Fruit fly (Drosophila melanogaster): ENCODE measurements around the gene Actn.

The Actn gene

dm6 chrX:2011288-2012120 lies 30.6 kb downstream of the Actn start:
- TF ChIP-seq pan (optimal IDR thresholded peaks at IDR 0.05) (no peak), Dll (optimal IDR thresholded peaks at IDR 0.05) (no peak), EcR (GFP tag; optimal IDR thresholded peaks at IDR 0.05) (no peak), usp (GFP tag; optimal IDR thresholded peaks at IDR 0.05) (no peak), psq (optimal IDR thresholded peaks at IDR 0.05) (no peak), CG8478 (optimal IDR thresholded peaks at IDR 0.05) (no peak)

dm6 chrX:2010010-2010873 lies 31.9 kb downstream of the Actn start, which contains the start of gene east:
Gene east, plus strand, starts transcription at chrX:2010860.
- TF ChIP-seq usp (GFP tag; optimal IDR thresholded peaks at IDR 0.05) (no peak), Dll (optimal IDR thresholded peaks at IDR 0.05) (peak; percentile 72), psq (optimal IDR thresholded peaks at IDR 0.05) (peak; percentile 15)

dm6 chrX:2009453-2010009 lies 32.6 kb downstream of the Actn start:
- TF ChIP-seq CG8478 (optimal IDR thresholded peaks at IDR 0.05) (no peak), usp (GFP tag; optimal IDR thresholded peaks at IDR 0.05) (no peak), Dll (optimal IDR thresholded peaks at IDR 0.05) (no peak), psq (optimal IDR thresholded peaks at IDR 0.05) (no peak), EcR (GFP tag; optimal IDR thresholded peaks at IDR 0.05) (no peak), pan (optimal IDR thresholded peaks at IDR 0.05) (no peak)

dm6 chrX:2008953-2009452 lies 33.1 kb downstream of the Actn start, which contains the start of gene PIG-K:
Gene PIG-K, minus strand, starts transcription at chrX:2009364.
- TF ChIP-seq pan (optimal IDR thresholded peaks at IDR 0.05) (no peak), usp (GFP tag; optimal IDR thresholded peaks at IDR 0.05) (no peak), CG8478 (optimal IDR thresholded peaks at IDR 0.05) (no peak), EcR (GFP tag; optimal IDR thresholded peaks at IDR 0.05) (no peak)

- TF ChIP-seq CG8478 (optimal IDR thresholded peaks at IDR 0.05) (no peak), psq (optimal IDR thresholded peaks at IDR 0.05) (no peak), EcR (GFP tag; optimal IDR thresholded peaks at IDR 0.05) (no peak), pan (optimal IDR thresholded peaks at IDR 0.05) (no peak), usp (GFP tag; optimal IDR thresholded peaks at IDR 0.05) (no peak), Dll (optimal IDR thresholded peaks at IDR 0.05) (no peak)
These were observed 36.3 kb downstream of the Actn start for dm6 chrX:2005840-2006239.

- TF ChIP-seq psq (optimal IDR thresholded peaks at IDR 0.05) (no peak), Dll (optimal IDR thresholded peaks at IDR 0.05) (no peak), pan (optimal IDR thresholded peaks at IDR 0.05) (no peak), EcR (GFP tag; optimal IDR thresholded peaks at IDR 0.05) (no peak), usp (GFP tag; optimal IDR thresholded peaks at IDR 0.05) (no peak), CG8478 (optimal IDR thresholded peaks at IDR 0.05) (no peak)
These were observed 38.0 kb downstream of the Actn start for dm6 chrX:2004114-2004513.

- TF ChIP-seq Dll (optimal IDR thresholded peaks at IDR 0.05) (no peak), usp (GFP tag; optimal IDR thresholded peaks at IDR 0.05) (no peak), EcR (GFP tag; optimal IDR thresholded peaks at IDR 0.05) (no peak), pan (optimal IDR thresholded peaks at IDR 0.05) (no peak), CG8478 (optimal IDR thresholded peaks at IDR 0.05) (no peak), psq (optimal IDR thresholded peaks at IDR 0.05) (no peak)
These were observed 41.1 kb downstream of the Actn start for dm6 chrX:2001057-2001456.

dm6 chrX:1995653-1996052 lies 46.5 kb downstream of the Actn start:
- no peak for TF ChIP-seq usp (GFP tag; optimal IDR thresholded peaks at IDR 0.05)
- TF ChIP-seq CG8478 (optimal IDR thresholded peaks at IDR 0.05): no peak
- no peak for TF ChIP-seq EcR (GFP tag; optimal IDR thresholded peaks at IDR 0.05)
- TF ChIP-seq Dll (optimal IDR thresholded peaks at IDR 0.05): no peak
- TF ChIP-seq pan (optimal IDR thresholded peaks at IDR 0.05): no peak
- TF ChIP-seq psq (optimal IDR thresholded peaks at IDR 0.05): no peak

dm6 chrX:1994184-1994583 lies 47.9 kb downstream of the Actn start:
- no peak for TF ChIP-seq EcR (GFP tag; optimal IDR thresholded peaks at IDR 0.05)
- TF ChIP-seq psq (optimal IDR thresholded peaks at IDR 0.05): no peak
- TF ChIP-seq pan (optimal IDR thresholded peaks at IDR 0.05): no peak
- no peak for TF ChIP-seq CG8478 (optimal IDR thresholded peaks at IDR 0.05)
- TF ChIP-seq usp (GFP tag; optimal IDR thresholded peaks at IDR 0.05): no peak
- no peak for TF ChIP-seq Dll (optimal IDR thresholded peaks at IDR 0.05)

DNA sequence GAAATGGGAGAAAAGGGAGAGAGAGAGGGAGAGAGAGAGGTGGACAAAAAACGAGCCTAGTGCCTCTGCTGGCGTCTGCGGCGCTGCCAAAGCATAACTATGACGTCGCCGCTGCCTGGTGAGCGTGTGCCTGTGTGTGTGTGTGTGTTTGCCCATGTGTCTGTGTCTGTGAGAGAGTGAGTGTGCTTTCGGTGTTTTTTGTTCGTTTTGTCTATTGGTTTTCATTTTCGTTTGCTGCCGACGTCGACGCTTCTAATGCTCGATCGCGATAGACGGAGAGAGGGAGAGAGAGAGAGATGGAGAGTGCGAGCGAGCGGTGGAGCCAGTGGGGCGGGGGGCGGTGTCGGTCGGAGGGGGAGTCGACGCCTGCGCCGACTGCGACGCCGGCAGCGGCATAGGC lies 50.3 kb downstream of the Actn start:
- TF ChIP-seq Dll (optimal IDR thresholded peaks at IDR 0.05) (no peak), EcR (GFP tag; optimal IDR thresholded peaks at IDR 0.05) (no peak), pan (optimal IDR thresholded peaks at IDR 0.05) (no peak), CG8478 (optimal IDR thresholded peaks at IDR 0.05) (no peak), usp (GFP tag; optimal IDR thresholded peaks at IDR 0.05) (no peak), psq (optimal IDR thresholded peaks at IDR 0.05) (no peak)

dm6 chrX:1989981-1990380 lies 52.1 kb downstream of the Actn start:
- TF ChIP-seq pan (optimal IDR thresholded peaks at IDR 0.05): no peak
- TF ChIP-seq CG8478 (optimal IDR thresholded peaks at IDR 0.05): no peak
- no peak for TF ChIP-seq usp (GFP tag; optimal IDR thresholded peaks at IDR 0.05)
- TF ChIP-seq psq (optimal IDR thresholded peaks at IDR 0.05): no peak
- no peak for TF ChIP-seq Dll (optimal IDR thresholded peaks at IDR 0.05)
- TF ChIP-seq EcR (GFP tag; optimal IDR thresholded peaks at IDR 0.05): no peak

Measured in whole organism.